Fruit fly (Drosophila melanogaster) whole organism, prepupa: Measurements from ENCODE around the gene kek6.

ENCODE experiments used
- Blimp-1 ChIP-seq: fragments of 200-800 bp; sonication (Bioruptor generic); optimal IDR thresholded peaks from 3 replicates; lab custom pipeline; 2017; ENCODE audit warnings: missing biosample characterization, missing genetic modification characterization, mild to moderate bottlenecking, moderate library complexity, missing genetic modification reagents
- CG1621 ChIP-seq: fragments of 200-800 bp; sonication (Bioruptor generic); optimal IDR thresholded peaks from 3 replicates; lab custom pipeline; 2018; ENCODE audit warnings: missing biosample characterization, mild to moderate bottlenecking, missing genetic modification characterization
- CG6163 ChIP-seq: fragments of 200-800 bp; sonication (Bioruptor generic); IDR thresholded peaks from 3 replicates; pipeline ENCODE4 v1.3.6; 2022; ENCODE audit warnings: missing biosample characterization, missing genetic modification characterization
- CG6854 ChIP-seq: fragments of 200-800 bp; sonication (Bioruptor generic); optimal IDR thresholded peaks from 2 replicates; lab custom pipeline; 2017; ENCODE audit warnings: missing biosample characterization, mild to moderate bottlenecking, missing genetic modification characterization
- Eip93F ChIP-seq: fragments of 200-800 bp; sonication (Bioruptor generic); optimal IDR thresholded peaks from 2 replicates; lab custom pipeline; 2016; ENCODE audit warnings: missing biosample characterization, mild to moderate bottlenecking, missing genetic modification characterization
- Gug ChIP-seq: fragments of 200-800 bp; sonication (Bioruptor generic); IDR thresholded peaks from 2 replicates; pipeline ENCODE4 v1.3.6; 2022; ENCODE audit warnings: missing biosample characterization, missing genetic modification characterization
- Hr39 ChIP-seq: fragments of 200-800 bp; sonication (Bioruptor generic); optimal IDR thresholded peaks from 2 replicates; lab custom pipeline; 2016; ENCODE audit warnings: missing biosample characterization, missing genetic modification characterization
- Lpt ChIP-seq: fragments of 200-800 bp; sonication (Bioruptor generic); optimal IDR thresholded peaks from 3 replicates; lab custom pipeline; 2016; ENCODE audit warnings: missing biosample characterization, missing genetic modification characterization
- OdsH ChIP-seq: fragments of 200-800 bp; sonication (Bioruptor generic); optimal IDR thresholded peaks from 3 replicates; lab custom pipeline; 2016; ENCODE audit warnings: missing biosample characterization, missing genetic modification characterization
- Sox102F ChIP-seq: fragments of 200-800 bp; sonication (Bioruptor generic); optimal IDR thresholded peaks from 2 replicates; lab custom pipeline; 2016; ENCODE audit warnings: missing biosample characterization, mild to moderate bottlenecking, missing genetic modification characterization

- no peak for TF ChIP-seq Blimp-1 (GFP tag; lab: Kevin White, UChicago)
- no peak for TF ChIP-seq OdsH (GFP tag; lab: Kevin White, UChicago)
- TF ChIP-seq CG6163 (GFP tag; lab: Robert Waterston, UW), result no peak
- no peak for TF ChIP-seq CG6854 (GFP tag; lab: Kevin White, UChicago)
- no peak for TF ChIP-seq CG1621
- no peak for TF ChIP-seq Lpt (GFP tag; lab: Kevin White, UChicago)
- no peak for TF ChIP-seq Sox102F (GFP tag; lab: Kevin White, UChicago)
- no peak for TF ChIP-seq Gug (GFP tag; lab: Robert Waterston, UW)
- no peak for TF ChIP-seq Eip93F (GFP tag; lab: Kevin White, UChicago)
- TF ChIP-seq Hr39 (GFP tag; lab: Kevin White, UChicago), result no peak
Observed at dm6 chr3R:31696664-31697063, 74.7 kb downstream of the kek6 start.
